Fruit fly (Drosophila melanogaster) whole organism, embryonic: Measurements from ENCODE around the gene CG34125.
A peak's percentile ranks its signal among the peaks of the same experiment; 100 is the strongest.

ENCODE experiments used
- ATbp ChIP-seq: fragments of 200-800 bp; sonication (Bioruptor generic); optimal IDR thresholded peaks from 2 replicates; lab custom pipeline; 2017; ENCODE audit warnings: missing biosample characterization, mild to moderate bottlenecking, missing genetic modification characterization, missing genetic modification reagents
- Atf6 ChIP-seq: fragments of 200-800 bp; sonication (Bioruptor generic); IDR thresholded peaks from 2 replicates; pipeline ENCODE4 v1.3.6; 2022; ENCODE audit warnings: missing biosample characterization, missing genetic modification characterization
- C15 ChIP-seq: fragments of 200-800 bp; sonication (Bioruptor generic); IDR thresholded peaks from 3 replicates; pipeline ENCODE4 v1.3.6; 2022; ENCODE audit warnings: missing biosample characterization, missing genetic modification characterization
- CG10565 ChIP-seq: fragments of 200-800 bp; sonication (Bioruptor generic); optimal IDR thresholded peaks from 3 replicates; lab custom pipeline; 2016; ENCODE audit warnings: missing biosample characterization, mild to moderate bottlenecking, missing genetic modification characterization
- CG11695 ChIP-seq: fragments of 200-800 bp; sonication (Bioruptor generic); IDR thresholded peaks from 3 replicates; pipeline ENCODE4 v1.3.6; 2022; ENCODE audit warnings: missing biosample characterization, missing genetic modification characterization
- CG12236 ChIP-seq: fragments of 200-800 bp; sonication (Bioruptor generic); optimal IDR thresholded peaks from 2 replicates; lab custom pipeline; 2016; ENCODE audit warnings: missing biosample characterization, missing genetic modification characterization
- CG13775 ChIP-seq: fragments of 200-800 bp; sonication (Bioruptor generic); optimal IDR thresholded peaks from 3 replicates; lab custom pipeline; 2017; ENCODE audit warnings: missing biosample characterization, mild to moderate bottlenecking, missing genetic modification characterization
- CG14710 ChIP-seq: fragments of 200-800 bp; sonication (Bioruptor generic); optimal IDR thresholded peaks from 3 replicates; lab custom pipeline; 2019; ENCODE audit warnings: missing biosample characterization, mild to moderate bottlenecking, missing genetic modification characterization, moderate library complexity
- CG14860 ChIP-seq: fragments of 200-800 bp; sonication (Bioruptor generic); IDR thresholded peaks from 3 replicates; pipeline ENCODE4 v1.3.6; 2022; ENCODE audit warnings: missing biosample characterization, missing genetic modification characterization; ENCODE audit not compliant: partially characterized antibody
- CG17359 ChIP-seq: fragments of 200-800 bp; sonication (Bioruptor generic); optimal IDR thresholded peaks from 3 replicates; lab custom pipeline; 2018; ENCODE audit warnings: missing biosample characterization, mild to moderate bottlenecking, missing genetic modification characterization, moderate library complexity
- CG1832 ChIP-seq: fragments of 200-800 bp; sonication (Bioruptor generic); optimal IDR thresholded peaks from 2 replicates; lab custom pipeline; 2017; ENCODE audit warnings: missing biosample characterization, mild to moderate bottlenecking, missing genetic modification characterization, inconsistent platforms
- CG2678 ChIP-seq: fragments of 200-800 bp; sonication (Bioruptor generic); optimal IDR thresholded peaks from 3 replicates; lab custom pipeline; 2019; ENCODE audit warnings: missing biosample characterization, mild to moderate bottlenecking, missing genetic modification characterization, moderate library complexity
- CG32772 ChIP-seq: fragments of 200-800 bp; sonication (Bioruptor generic); IDR thresholded peaks from 2 replicates; pipeline ENCODE4 v1.3.6; 2022; ENCODE audit warnings: missing biosample characterization, missing genetic modification characterization
- CG43689 ChIP-seq: fragments of 200-800 bp; sonication (Bioruptor generic); IDR thresholded peaks from 2 replicates; pipeline ENCODE4 v1.3.6; 2022; ENCODE audit warnings: missing biosample characterization, missing genetic modification characterization
- CG4730 ChIP-seq: fragments of 200-800 bp; sonication (Bioruptor generic); IDR thresholded peaks from 2 replicates; pipeline ENCODE4 v1.3.6; 2022; ENCODE audit warnings: missing biosample characterization, missing genetic modification characterization
- CG5953 ChIP-seq: fragments of 200-800 bp; sonication (Bioruptor generic); IDR thresholded peaks from 2 replicates; pipeline ENCODE4 v1.3.6; 2022; ENCODE audit warnings: missing biosample characterization, missing genetic modification characterization
- CG6854 ChIP-seq: fragments of 200-800 bp; sonication (Bioruptor generic); optimal IDR thresholded peaks from 3 replicates; lab custom pipeline; 2017; ENCODE audit warnings: missing biosample characterization, mild to moderate bottlenecking, missing genetic modification characterization
- CG7357 ChIP-seq: fragments of 200-800 bp; sonication (Bioruptor generic); IDR thresholded peaks from 3 replicates; pipeline ENCODE4 v1.3.6; 2022; ENCODE audit warnings: missing biosample characterization, missing genetic modification characterization
- CG7786 ChIP-seq: fragments of 200-800 bp; sonication (Bioruptor generic); optimal IDR thresholded peaks from 2 replicates; lab custom pipeline; 2016; ENCODE audit warnings: missing biosample characterization, missing genetic modification characterization
- CG8290 ChIP-seq, 3 experiments: fragments of 200-800 bp; sonication (Bioruptor generic); optimal IDR thresholded peaks; 2 replicates each; lab custom pipeline; 2016 to 2019; ENCODE audit warnings: missing biosample characterization in 3 of 3, missing genetic modification characterization in 3 of 3, mild to moderate bottlenecking in 2 of 3, moderate library complexity in 1 of 3
- CG9437 ChIP-seq: fragments of 200-800 bp; sonication (Bioruptor generic); optimal IDR thresholded peaks from 2 replicates; lab custom pipeline; 2018; ENCODE audit warnings: missing biosample characterization, mild to moderate bottlenecking, missing genetic modification characterization
- Dip2 ChIP-seq: fragments of 200-800 bp; sonication (Bioruptor generic); IDR thresholded peaks from 2 replicates; pipeline ENCODE4 v1.3.6; 2022; ENCODE audit warnings: missing biosample characterization, missing genetic modification characterization
- Dll ChIP-seq: fragments of 200-800 bp; sonication (Bioruptor generic); IDR thresholded peaks from 4 replicates; pipeline ENCODE4 v1.3.6; 2022; ENCODE audit warnings: missing biosample characterization, missing genetic modification characterization; ENCODE audit not compliant: partially characterized antibody
- Doc2 ChIP-seq: fragments of 200-800 bp; sonication (Bioruptor generic); IDR thresholded peaks from 2 replicates; pipeline ENCODE4 v1.3.6; 2022; ENCODE audit warnings: missing biosample characterization, missing genetic modification characterization
- Hey ChIP-seq: fragments of 200-800 bp; sonication (Bioruptor generic); optimal IDR thresholded peaks from 3 replicates; lab custom pipeline; 2018; ENCODE audit warnings: missing biosample characterization, mild to moderate bottlenecking, missing genetic modification characterization
- Hmx ChIP-seq: fragments of 200-800 bp; sonication (Bioruptor generic); optimal IDR thresholded peaks from 2 replicates; lab custom pipeline; 2016; ENCODE audit warnings: missing biosample characterization, missing genetic modification characterization
- Rfx ChIP-seq: fragments of 200-800 bp; sonication (Bioruptor generic); IDR thresholded peaks from 2 replicates; pipeline ENCODE4 v1.3.6; 2022; ENCODE audit warnings: missing biosample characterization, missing genetic modification characterization
- Six4 ChIP-seq: fragments of 200-800 bp; sonication (Bioruptor generic); optimal IDR thresholded peaks from 2 replicates; lab custom pipeline; 2016; ENCODE audit warnings: missing biosample characterization, missing genetic modification characterization
- Ssrp ChIP-seq: fragments of 200-800 bp; sonication (Bioruptor generic); optimal IDR thresholded peaks from 2 replicates; lab custom pipeline; 2018; ENCODE audit warnings: missing biosample characterization, mild to moderate bottlenecking, missing genetic modification characterization, moderate library complexity
- abd-A ChIP-seq: fragments of 200-800 bp; sonication (Bioruptor generic); optimal IDR thresholded peaks from 3 replicates; lab custom pipeline; 2019; ENCODE audit warnings: missing biosample characterization, mild to moderate bottlenecking, missing genetic modification characterization, moderate library complexity
- ac ChIP-seq: fragments of 200-800 bp; sonication (Bioruptor generic); optimal IDR thresholded peaks from 3 replicates; lab custom pipeline; 2017; ENCODE audit warnings: missing biosample characterization, mild to moderate bottlenecking, missing genetic modification characterization
- al ChIP-seq: fragments of 200-800 bp; sonication (Bioruptor generic); IDR thresholded peaks from 2 replicates; pipeline ENCODE4 v1.3.6; 2022; ENCODE audit warnings: missing biosample characterization, missing genetic modification characterization
- bab2 ChIP-seq: fragments of 200-800 bp; sonication (Bioruptor generic); optimal IDR thresholded peaks from 2 replicates; lab custom pipeline; 2016; ENCODE audit warnings: missing biosample characterization, missing genetic modification characterization
- br ChIP-seq: fragments of >200 bp; optimal IDR thresholded peaks from 2 replicates; lab custom pipeline; 2017
- crol ChIP-seq: fragments of 200-800 bp; sonication (Bioruptor generic); IDR thresholded peaks from 2 replicates; pipeline ENCODE4 v1.3.6; 2022; ENCODE audit warnings: missing biosample characterization, missing genetic modification characterization
- dmrt11E ChIP-seq: fragments of 200-800 bp; sonication (Bioruptor generic); optimal IDR thresholded peaks from 3 replicates; lab custom pipeline; 2018; ENCODE audit warnings: missing biosample characterization, mild to moderate bottlenecking, missing genetic modification characterization, moderate library complexity
- ems ChIP-seq: fragments of 200-800 bp; sonication (Bioruptor generic); optimal IDR thresholded peaks from 3 replicates; lab custom pipeline; 2016; ENCODE audit warnings: missing biosample characterization, missing genetic modification characterization
- ftz-f1 ChIP-seq: fragments of 200-800 bp; sonication (Bioruptor generic); optimal IDR thresholded peaks from 2 replicates; lab custom pipeline; 2016; ENCODE audit warnings: missing biosample characterization, missing genetic modification characterization
- gsb ChIP-seq: fragments of 200-800 bp; sonication (Bioruptor generic); IDR thresholded peaks from 2 replicates; pipeline ENCODE4 v1.3.6; 2022; ENCODE audit warnings: missing biosample characterization, missing genetic modification characterization
- h ChIP-seq: fragments of >200 bp; optimal IDR thresholded peaks from 2 replicates; lab custom pipeline; 2017
- hbn ChIP-seq: fragments of 200-800 bp; sonication (Bioruptor generic); IDR thresholded peaks from 2 replicates; pipeline ENCODE4 v1.3.6; 2022; ENCODE audit warnings: missing biosample characterization, missing genetic modification characterization; ENCODE audit not compliant: partially characterized antibody
- hkb ChIP-seq, 2 experiments: fragments of 200-800 bp in 1 of 2; fragments of >200 bp in 1 of 2; sonication (Bioruptor generic) in 1 of 2; IDR thresholded peaks in 1 of 2; optimal IDR thresholded peaks in 1 of 2; 2 replicates each; pipeline versions ENCODE4 v1.3.6 to Lab custom; 2017 to 2022; ENCODE audit warnings: missing biosample characterization in 1 of 2, missing genetic modification characterization in 1 of 2
- jumu ChIP-seq: fragments of 200-800 bp; sonication (Bioruptor generic); optimal IDR thresholded peaks from 3 replicates; lab custom pipeline; 2016; ENCODE audit warnings: missing biosample characterization, missing genetic modification characterization
- kah ChIP-seq: fragments of 200-800 bp; sonication (Bioruptor generic); optimal IDR thresholded peaks from 2 replicates; lab custom pipeline; 2018; ENCODE audit warnings: missing biosample characterization, mild to moderate bottlenecking, missing genetic modification characterization
- pb ChIP-seq: fragments of 200-800 bp; sonication (Bioruptor generic); optimal IDR thresholded peaks from 3 replicates; lab custom pipeline; 2016; ENCODE audit warnings: missing biosample characterization, missing genetic modification characterization
- peb ChIP-seq: fragments of 200-800 bp; sonication (Bioruptor generic); IDR thresholded peaks from 2 replicates; pipeline ENCODE4 v1.3.6; 2022; ENCODE audit warnings: missing biosample characterization, missing genetic modification characterization
- pfk ChIP-seq: fragments of 200-800 bp; sonication (Bioruptor generic); optimal IDR thresholded peaks from 2 replicates; lab custom pipeline; 2018; ENCODE audit warnings: missing biosample characterization, mild to moderate bottlenecking, missing genetic modification characterization, moderate library complexity
- run ChIP-seq: fragments of 200-800 bp; sonication (Bioruptor generic); optimal IDR thresholded peaks from 3 replicates; lab custom pipeline; 2018; ENCODE audit warnings: missing biosample characterization, mild to moderate bottlenecking, missing genetic modification characterization
- sd ChIP-seq: fragments of 200-800 bp; sonication (Bioruptor generic); optimal IDR thresholded peaks from 3 replicates; lab custom pipeline; 2018; ENCODE audit warnings: missing biosample characterization, mild to moderate bottlenecking, missing genetic modification characterization, moderate library complexity
- sens ChIP-seq: fragments of 200-800 bp; sonication (Bioruptor generic); peaks from one replicate; lab custom pipeline; 2016; ENCODE audit warnings: missing biosample characterization, missing genetic modification characterization
- sima ChIP-seq: fragments of 200-800 bp; sonication (Bioruptor generic); optimal IDR thresholded peaks from 2 replicates; lab custom pipeline; 2016; ENCODE audit warnings: missing biosample characterization, missing genetic modification characterization

CG34125 gene

dm6 chr2L:4976988-4977551 lies 11.6 kb downstream of the CG34125 start, which contains the start of the genes Gmd and CG3792 (continued):
- TF ChIP-seq CG4730 (GFP tag; lab: Robert Waterston, UW), result peak; percentile 95
- TF ChIP-seq sens (GFP tag; lab: Kevin White, UChicago), result peak; percentile 100
- peak; percentile 62 for TF ChIP-seq crol (GFP tag; lab: Robert Waterston, UW)
- TF ChIP-seq CG1832 (GFP tag; lab: Kevin White, UChicago), result no peak
- peak; percentile 92 for TF ChIP-seq Six4 (GFP tag; lab: Kevin White, UChicago)
- peak; percentile 59; the same call in 1 of the 2 replicates for TF ChIP-seq Dip2 (GFP tag; lab: Robert Waterston, UW)
- peak; percentile 97 for TF ChIP-seq CG2678
- TF ChIP-seq CG32772 (GFP tag; lab: Robert Waterston, UW), result peak; percentile 97
- no peak for TF ChIP-seq abd-A (tag; lab: Kevin White, UChicago)
- peak; percentile 91 for TF ChIP-seq gsb (GFP tag; lab: Robert Waterston, UW)
- peak; percentile 96 for TF ChIP-seq CG13775 (GFP tag; lab: Kevin White, UChicago)
- TF ChIP-seq ac, result peak; percentile 73
- TF ChIP-seq h (lab: Kevin White, UChicago), result no peak
- TF ChIP-seq CG9437 (GFP tag; lab: Kevin White, UChicago), result peak; percentile 91
- TF ChIP-seq CG11695 (GFP tag; lab: Robert Waterston, UW), result peak; percentile 96
- TF ChIP-seq CG14710 (tag; lab: Kevin White, UChicago), result peak; percentile 97
- TF ChIP-seq kah (GFP tag; lab: Kevin White, UChicago), result peak; percentile 87
- TF ChIP-seq CG43689 (GFP tag; lab: Robert Waterston, UW), result peak; percentile 87
- TF ChIP-seq run (tag; lab: Kevin White, UChicago), result peak; percentile 80
- peak; percentile 92 for TF ChIP-seq Hmx (GFP tag; lab: Kevin White, UChicago)
- peak; percentile 82 for TF ChIP-seq CG12236
- peak; percentile 56 for TF ChIP-seq pfk
- TF ChIP-seq ATbp (GFP tag; lab: Kevin White, UChicago), result no peak
- TF ChIP-seq Rfx (GFP tag; lab: Robert Waterston, UW), result peak; percentile 97
- peak; percentile 96 for TF ChIP-seq al
- TF ChIP-seq Atf6 (GFP tag; lab: Robert Waterston, UW), result peak; percentile 97
- peak; percentile 82 for TF ChIP-seq Doc2
- TF ChIP-seq CG7786, result peak; percentile 93
- peak; percentile 95 for TF ChIP-seq CG8290 (GFP tag; optimal IDR thresholded peaks at IDR 0.05; lab: Kevin White, UChicago)
- TF ChIP-seq CG8290 (tag; optimal IDR thresholded peaks at IDR 0.05; lab: Kevin White, UChicago), result peak; percentile 82 to 84
- peak; percentile 95 for TF ChIP-seq CG17359 (tag; lab: Kevin White, UChicago)
- peak; percentile 17 for TF ChIP-seq hkb (optimal IDR thresholded peaks at IDR 0.05; lab: Kevin White, UChicago)
- TF ChIP-seq hkb (GFP tag; IDR thresholded peaks at IDR 0.05; lab: Robert Waterston, UW), result peak; percentile 96
- TF ChIP-seq hbn (GFP tag; lab: Robert Waterston, UW), result peak; percentile 81
- no peak for TF ChIP-seq br (lab: Kevin White, UChicago)
- TF ChIP-seq C15 (GFP tag; lab: Robert Waterston, UW), result peak; percentile 92
- peak; percentile 86 for TF ChIP-seq CG10565 (GFP tag; lab: Kevin White, UChicago)
- peak; percentile 52 for TF ChIP-seq ftz-f1 (GFP tag; lab: Kevin White, UChicago)
- peak; percentile 95 for TF ChIP-seq jumu (GFP tag; lab: Kevin White, UChicago)
- TF ChIP-seq ems (GFP tag; lab: Kevin White, UChicago), result peak; percentile 91
- peak; percentile 95 for TF ChIP-seq Ssrp (tag; lab: Kevin White, UChicago)
- peak; percentile 95 for TF ChIP-seq dmrt11E
- TF ChIP-seq CG7357, result peak; percentile 90
- TF ChIP-seq peb (GFP tag; lab: Robert Waterston, UW), result peak; percentile 96
- peak; percentile 86 for TF ChIP-seq pb (GFP tag; lab: Kevin White, UChicago)
- TF ChIP-seq sima (GFP tag; lab: Kevin White, UChicago), result peak; percentile 77
- TF ChIP-seq Hey (tag; lab: Kevin White, UChicago), result no peak
- TF ChIP-seq CG6854 (GFP tag; lab: Kevin White, UChicago), result peak; percentile 79
- TF ChIP-seq CG14860 (GFP tag; lab: Robert Waterston, UW), result peak; percentile 92
- peak; percentile 93 for TF ChIP-seq CG5953 (GFP tag; lab: Robert Waterston, UW)
- peak; percentile 91 for TF ChIP-seq bab2 (GFP tag; lab: Kevin White, UChicago)
- TF ChIP-seq Dll (GFP tag; lab: Robert Waterston, UW), result peak; percentile 90
- TF ChIP-seq sd, result peak; percentile 93
